Worm (Caenorhabditis elegans): ENCODE results near the gene K09A9.8.

Gene K09A9.8

DNA sequence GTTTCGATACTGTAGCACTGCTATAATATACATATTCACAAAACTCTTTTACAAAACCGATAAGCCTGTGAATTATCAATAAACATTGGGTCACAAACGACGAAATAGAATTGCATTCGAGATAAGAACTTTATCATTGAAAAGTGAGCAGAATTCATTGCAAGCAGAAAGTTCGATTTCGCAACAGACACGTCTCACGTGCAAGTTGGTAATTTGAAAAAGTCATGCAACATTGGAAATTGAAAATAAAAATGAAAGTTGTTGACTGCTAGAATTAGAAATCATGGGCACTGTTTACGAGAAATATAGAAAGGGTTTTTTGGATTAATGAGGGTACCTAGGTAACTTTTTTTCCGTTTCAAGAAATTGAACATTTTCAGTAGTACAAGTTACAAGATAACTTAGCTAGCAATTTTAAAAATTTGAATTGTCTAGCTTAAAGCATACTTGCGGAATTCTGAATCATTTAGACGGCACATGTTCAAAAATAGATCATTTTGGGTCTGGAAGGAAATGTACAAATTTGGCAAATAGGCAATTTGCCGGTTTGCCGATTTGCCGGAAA lies 13.6 kb upstream of the K09A9.8 start:
- TF ChIP-seq lsy-2 (tag; optimal IDR thresholded peaks at IDR 0.05): peak; percentile 35 to 64
- TF ChIP-seq unc-39 (tag; optimal IDR thresholded peaks at IDR 0.05): no peak
- TF ChIP-seq zag-1 (tag; optimal IDR thresholded peaks at IDR 0.05): no peak
- TF ChIP-seq C34F6.9 (tag; optimal IDR thresholded peaks at IDR 0.05): peak; percentile 57
- no peak for TF ChIP-seq nhr-237 (tag; optimal IDR thresholded peaks at IDR 0.05)
- TF ChIP-seq ztf-4 (tag; optimal IDR thresholded peaks at IDR 0.05): peak; percentile 57
- TF ChIP-seq skn-1 (tag; optimal IDR thresholded peaks at IDR 0.05): peak; percentile 84
- peak; percentile 50 for TF ChIP-seq lin-13 (GFP tag; optimal IDR thresholded peaks at IDR 0.05)
- TF ChIP-seq nhr-129 (tag; optimal IDR thresholded peaks at IDR 0.05): peak; percentile 85
- peak; percentile 54 for TF ChIP-seq aly-2 (tag; optimal IDR thresholded peaks at IDR 0.05)
- peak; percentile 72 for TF ChIP-seq sma-9 (GFP tag; optimal IDR thresholded peaks at IDR 0.05)
- no peak for TF ChIP-seq sma-9 (tag; optimal IDR thresholded peaks at IDR 0.05)
- no peak for TF ChIP-seq lin-11 (tag; optimal IDR thresholded peaks at IDR 0.05)
- peak in 1 of 2 experiments; percentile 78 for TF ChIP-seq mdl-1 (tag; optimal IDR thresholded peaks at IDR 0.05)
- peak; percentile 93 for TF ChIP-seq crh-2 (tag; optimal IDR thresholded peaks at IDR 0.05)
- peak; percentile 63 for TF ChIP-seq nhr-25 (tag; optimal IDR thresholded peaks at IDR 0.05)
- TF ChIP-seq blmp-1 (tag; optimal IDR thresholded peaks at IDR 0.05; ENCODE audit: insufficient read depth): peak; percentile 37
- TF ChIP-seq nhr-21 (tag; optimal IDR thresholded peaks at IDR 0.05): peak; percentile 60
- TF ChIP-seq ZK546.5 (tag; optimal IDR thresholded peaks at IDR 0.05): no peak
- peak; percentile 90 for TF ChIP-seq fos-1 (tag; optimal IDR thresholded peaks at IDR 0.05)
- peak; percentile 18 for TF ChIP-seq unc-55 (GFP tag; optimal IDR thresholded peaks at IDR 0.05)
- TF ChIP-seq nhr-23 (tag; optimal IDR thresholded peaks at IDR 0.05): no peak
- TF ChIP-seq ama-1 (optimal IDR thresholded peaks at IDR 0.05): peak; percentile 71
- no peak for TF ChIP-seq mbf-1 (tag; optimal IDR thresholded peaks at IDR 0.05)
- no peak for TF ChIP-seq ceh-82 (tag; optimal IDR thresholded peaks at IDR 0.05)
- no peak for TF ChIP-seq nhr-6 (tag; optimal IDR thresholded peaks at IDR 0.05)
- peak; percentile 70 for TF ChIP-seq gmeb-1 (tag; optimal IDR thresholded peaks at IDR 0.05)
- peak; percentile 53 for TF ChIP-seq F13H6.1 (tag; optimal IDR thresholded peaks at IDR 0.05)
- TF ChIP-seq ztf-1 (GFP tag; conservative IDR thresholded peaks at IDR 0.05): no peak
- no peak for TF ChIP-seq mab-5 (tag; optimal IDR thresholded peaks at IDR 0.05)
- TF ChIP-seq nhr-77 (tag; optimal IDR thresholded peaks at IDR 0.05): no peak
- TF ChIP-seq sma-3 (GFP tag; optimal IDR thresholded peaks at IDR 0.05): peak; percentile 63
- no peak for TF ChIP-seq lin-39 (tag; optimal IDR thresholded peaks at IDR 0.05)
- no peak for TF ChIP-seq nhr-12 (tag; optimal IDR thresholded peaks at IDR 0.05)
- no peak for TF ChIP-seq elt-3 (tag; optimal IDR thresholded peaks at IDR 0.05)
- no peak for TF ChIP-seq alr-1 (tag; optimal IDR thresholded peaks at IDR 0.05)

DNA sequence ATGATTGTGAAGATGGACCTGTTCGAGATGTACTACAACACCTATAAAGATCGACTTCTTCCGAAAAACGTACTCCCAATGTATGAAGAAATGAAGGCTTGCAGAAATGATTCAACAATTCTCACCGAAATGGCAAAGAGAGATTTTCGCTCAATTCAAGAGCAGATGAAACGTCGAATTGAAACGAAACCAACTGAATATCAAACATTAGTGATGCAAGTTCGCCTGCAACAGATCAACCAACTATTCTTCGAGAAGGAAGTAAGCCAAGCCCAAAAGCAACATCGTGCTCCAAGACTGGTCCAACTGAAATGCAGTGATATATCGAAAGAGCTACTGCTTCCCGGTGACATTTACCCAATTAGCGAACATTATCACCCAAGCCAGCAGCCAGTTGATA lies 12.7 kb upstream of the K09A9.8 start:
- TF ChIP-seq crh-2 (tag; optimal IDR thresholded peaks at IDR 0.05) (no peak), sma-9 (GFP tag; optimal IDR thresholded peaks at IDR 0.05) (peak; percentile 12), sma-9 (tag; optimal IDR thresholded peaks at IDR 0.05) (no peak)

DNA sequence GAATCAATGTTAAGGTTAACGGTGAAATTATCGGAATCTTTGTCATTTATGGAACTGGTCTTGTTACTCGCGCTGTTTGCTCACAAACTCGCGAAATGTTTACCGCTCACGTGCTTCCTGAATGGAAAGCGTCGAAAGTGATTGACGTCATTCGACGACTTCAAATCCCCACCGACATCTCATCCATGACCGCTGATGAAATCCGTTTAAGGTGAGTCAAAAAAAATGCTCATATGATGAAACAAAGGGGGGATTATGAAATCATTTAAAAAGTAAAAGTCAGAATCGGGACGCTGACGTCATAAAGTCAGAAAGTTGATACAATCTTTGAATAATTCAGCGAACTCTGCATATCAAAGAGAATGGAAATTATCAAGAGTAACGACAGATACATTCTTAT lies 11.6 kb upstream of the K09A9.8 start:
- TF ChIP-seq nhr-25 (tag; optimal IDR thresholded peaks at IDR 0.05) (no peak), lin-39 (tag; optimal IDR thresholded peaks at IDR 0.05) (no peak), C34F6.9 (tag; optimal IDR thresholded peaks at IDR 0.05) (peak; percentile 32), Y55F3AM.14 (GFP tag; optimal IDR thresholded peaks at IDR 0.05) (no peak), unc-39 (tag; optimal IDR thresholded peaks at IDR 0.05) (no peak), fos-1 (tag; optimal IDR thresholded peaks at IDR 0.05) (no peak), aly-2 (tag; optimal IDR thresholded peaks at IDR 0.05) (no peak), elt-3 (tag; optimal IDR thresholded peaks at IDR 0.05) (no peak), nhr-129 (tag; optimal IDR thresholded peaks at IDR 0.05) (peak; percentile 48), peb-1 (tag; optimal IDR thresholded peaks at IDR 0.05) (no peak), lin-13 (GFP tag; optimal IDR thresholded peaks at IDR 0.05) (no peak), ztf-11 (tag; optimal IDR thresholded peaks at IDR 0.05) (no peak), zag-1 (tag; optimal IDR thresholded peaks at IDR 0.05) (no peak), sem-4 (tag; optimal IDR thresholded peaks at IDR 0.05) (no peak), unc-55 (GFP tag; optimal IDR thresholded peaks at IDR 0.05) (peak; percentile 23), nhr-23 (tag; optimal IDR thresholded peaks at IDR 0.05) (no peak), nhr-12 (tag; optimal IDR thresholded peaks at IDR 0.05) (no peak), ztf-4 (tag; optimal IDR thresholded peaks at IDR 0.05) (peak; percentile 37), mbf-1 (tag; optimal IDR thresholded peaks at IDR 0.05) (no peak), lsy-2 (tag; optimal IDR thresholded peaks at IDR 0.05) (peak in 1 of 2 experiments; percentile 30), mdl-1 (tag; optimal IDR thresholded peaks at IDR 0.05) (no peak), nhr-237 (tag; optimal IDR thresholded peaks at IDR 0.05) (no peak), nhr-21 (tag; optimal IDR thresholded peaks at IDR 0.05) (peak; percentile 6), lin-11 (tag; optimal IDR thresholded peaks at IDR 0.05) (no peak), blmp-1 (tag; optimal IDR thresholded peaks at IDR 0.05; ENCODE audit: insufficient read depth) (no peak), snpc-4 (tag; optimal IDR thresholded peaks at IDR 0.05) (no peak), nhr-10 (tag; optimal IDR thresholded peaks at IDR 0.05) (no peak), egl-27 (tag; optimal IDR thresholded peaks at IDR 0.05) (no peak), nhr-6 (tag; optimal IDR thresholded peaks at IDR 0.05) (no peak), nhr-11 (tag; optimal IDR thresholded peaks at IDR 0.05) (no peak), sma-3 (GFP tag; optimal IDR thresholded peaks at IDR 0.05) (no peak), ZK546.5 (tag; optimal IDR thresholded peaks at IDR 0.05) (no peak), sma-9 (GFP tag; optimal IDR thresholded peaks at IDR 0.05) (peak; percentile 27), sma-9 (tag; optimal IDR thresholded peaks at IDR 0.05) (no peak), ceh-82 (tag; optimal IDR thresholded peaks at IDR 0.05) (no peak), nhr-77 (tag; optimal IDR thresholded peaks at IDR 0.05) (no peak)

Data from whole organism, L2 larva.